Fruit fly (Drosophila melanogaster) whole organism, embryonic: Measurements from ENCODE around the gene CG7530.

Source experiments
- Ada2b ChIP-seq: fragments of 200-800 bp; sonication (Bioruptor generic); IDR thresholded peaks from 2 replicates; pipeline ENCODE4 v1.3.6; 2022; ENCODE audit warnings: missing biosample characterization, missing genetic modification characterization
- Asciz ChIP-seq: fragments of 200-800 bp; sonication (Bioruptor generic); optimal IDR thresholded peaks from 2 replicates; lab custom pipeline; 2017; ENCODE audit warnings: missing biosample characterization, mild to moderate bottlenecking, missing genetic modification characterization, missing genetic modification reagents
- Bdp1 ChIP-seq: fragments of 200-800 bp; sonication (Bioruptor generic); optimal IDR thresholded peaks from 3 replicates; lab custom pipeline; 2016; ENCODE audit warnings: missing biosample characterization, missing genetic modification characterization
- Blimp-1 ChIP-seq: fragments of 200-800 bp; sonication (Bioruptor generic); optimal IDR thresholded peaks from 3 replicates; lab custom pipeline; 2018; ENCODE audit warnings: missing biosample characterization, missing genetic modification characterization, mild to moderate bottlenecking, moderate library complexity, missing genetic modification reagents
- CG11695 ChIP-seq: fragments of 200-800 bp; sonication (Bioruptor generic); IDR thresholded peaks from 3 replicates; pipeline ENCODE4 v1.3.6; 2022; ENCODE audit warnings: missing biosample characterization, missing genetic modification characterization
- CG12071 ChIP-seq: fragments of 200-800 bp; sonication (Bioruptor generic); optimal IDR thresholded peaks from 3 replicates; lab custom pipeline; 2018; ENCODE audit warnings: missing biosample characterization, mild to moderate bottlenecking, missing genetic modification characterization
- CG12391 ChIP-seq: fragments of 200-800 bp; sonication (Bioruptor generic); optimal IDR thresholded peaks from 3 replicates; lab custom pipeline; 2018; ENCODE audit warnings: missing biosample characterization, mild to moderate bottlenecking, missing genetic modification characterization, moderate library complexity
- CG13123 ChIP-seq: fragments of 200-800 bp; sonication (Bioruptor generic); optimal IDR thresholded peaks from 2 replicates; lab custom pipeline; 2016; ENCODE audit warnings: missing biosample characterization, missing genetic modification characterization
- CG16815 ChIP-seq: fragments of 200-800 bp; sonication (Bioruptor generic); optimal IDR thresholded peaks from 3 replicates; lab custom pipeline; 2017; ENCODE audit warnings: missing biosample characterization, mild to moderate bottlenecking, missing genetic modification characterization
- CG17186 ChIP-seq: fragments of 200-800 bp; sonication (Bioruptor generic); optimal IDR thresholded peaks from 3 replicates; lab custom pipeline; 2017; ENCODE audit warnings: missing biosample characterization, missing genetic modification reagents, missing genetic modification characterization
- CG17385 ChIP-seq: fragments of 200-800 bp; sonication (Bioruptor generic); optimal IDR thresholded peaks from 3 replicates; lab custom pipeline; 2018; ENCODE audit warnings: missing biosample characterization, mild to moderate bottlenecking, missing genetic modification characterization
- CG2889 ChIP-seq: fragments of 200-800 bp; sonication (Bioruptor generic); IDR thresholded peaks from 3 replicates; pipeline ENCODE4 v1.3.6; 2022; ENCODE audit warnings: missing biosample characterization, missing genetic modification characterization
- CG32772 ChIP-seq: fragments of 200-800 bp; sonication (Bioruptor generic); IDR thresholded peaks from 2 replicates; pipeline ENCODE4 v1.3.6; 2022; ENCODE audit warnings: missing biosample characterization, missing genetic modification characterization
- CG3726 ChIP-seq: fragments of 200-800 bp; sonication (Bioruptor generic); IDR thresholded peaks from 3 replicates; pipeline ENCODE4, ENCODE4 v1.3.6; 2022; ENCODE audit warnings: missing biosample characterization, missing genetic modification characterization
- CG8478 ChIP-seq: fragments of >200 bp; optimal IDR thresholded peaks from 2 replicates; lab custom pipeline; 2018
- CG8924 ChIP-seq: fragments of 200-800 bp; optimal IDR thresholded peaks from 3 replicates; lab custom pipeline; 2019; ENCODE audit warnings: missing biosample characterization, mild to moderate bottlenecking, missing genetic modification characterization, moderate library complexity
- CHES-1-like ChIP-seq: fragments of 200-800 bp; sonication (Bioruptor generic); optimal IDR thresholded peaks from 2 replicates; lab custom pipeline; 2016; ENCODE audit warnings: missing biosample characterization, missing genetic modification characterization
- Deaf1 ChIP-seq: fragments of 200-800 bp; optimal IDR thresholded peaks from 3 replicates; lab custom pipeline; 2019; ENCODE audit warnings: missing biosample characterization, mild to moderate bottlenecking, missing genetic modification characterization, moderate library complexity
- Elba2 ChIP-seq: fragments of 200-800 bp; sonication (Bioruptor generic); optimal IDR thresholded peaks from 3 replicates; lab custom pipeline; 2016; ENCODE audit warnings: missing biosample characterization, missing genetic modification characterization
- Ets65A ChIP-seq: fragments of 200-800 bp; sonication (Bioruptor generic); peaks from one replicate; lab custom pipeline; 2016; ENCODE audit warnings: missing biosample characterization, missing genetic modification characterization
- Fer3 ChIP-seq: fragments of 200-800 bp; sonication (Bioruptor generic); optimal IDR thresholded peaks from 2 replicates; lab custom pipeline; 2018; ENCODE audit warnings: missing biosample characterization, mild to moderate bottlenecking, missing genetic modification characterization, moderate library complexity
- GATAe ChIP-seq: fragments of 200-800 bp; sonication (Bioruptor generic); conservative IDR thresholded peaks from 2 replicates; pipeline ENCODE4 v1.3.6; 2022; ENCODE audit warnings: missing biosample characterization, missing genetic modification characterization
- HHEX ChIP-seq: fragments of 200-800 bp; sonication (Bioruptor generic); optimal IDR thresholded peaks from 3 replicates; lab custom pipeline; 2017; ENCODE audit warnings: missing biosample characterization, mild to moderate bottlenecking, missing genetic modification characterization, missing genetic modification reagents
- HLHmδ ChIP-seq: fragments of 200-800 bp; sonication (Bioruptor generic); optimal IDR thresholded peaks from 2 replicates; lab custom pipeline; 2018; ENCODE audit warnings: missing biosample characterization, mild to moderate bottlenecking, missing genetic modification characterization, moderate library complexity
- Med ChIP-seq: fragments of 200-800 bp; sonication (Bioruptor generic); peaks from one replicate; lab custom pipeline; 2016; ENCODE audit warnings: missing biosample characterization, missing genetic modification characterization, mild to moderate bottlenecking, inconsistent platforms, moderate library complexity
- TFAM ChIP-seq: fragments of 200-800 bp; sonication (Bioruptor generic); optimal IDR thresholded peaks from 2 replicates; lab custom pipeline; 2017; ENCODE audit warnings: missing biosample characterization, missing genetic modification characterization, inconsistent platforms
- Tbp ChIP-seq: fragments of >200 bp; optimal IDR thresholded peaks from 2 replicates; lab custom pipeline; 2018; ENCODE audit warnings: missing biosample characterization, missing genetic modification characterization
- caup ChIP-seq: fragments of 200-800 bp; sonication (Bioruptor generic); optimal IDR thresholded peaks from 3 replicates; lab custom pipeline; 2017; ENCODE audit warnings: missing biosample characterization, mild to moderate bottlenecking, missing genetic modification characterization, moderate library complexity; ENCODE audit not compliant: severe bottlenecking
- chn ChIP-seq: fragments of 200-800 bp; sonication (Bioruptor generic); optimal IDR thresholded peaks from 2 replicates; lab custom pipeline; 2016; ENCODE audit warnings: missing biosample characterization, missing genetic modification characterization
- crol ChIP-seq: fragments of 200-800 bp; sonication (Bioruptor generic); IDR thresholded peaks from 2 replicates; pipeline ENCODE4 v1.3.6; 2022; ENCODE audit warnings: missing biosample characterization, missing genetic modification characterization
- crp ChIP-seq, 2 experiments: fragments of 200-800 bp; sonication (Bioruptor generic); optimal IDR thresholded peaks; 2 replicates in 1 of 2; 3 replicates in 1 of 2; lab custom pipeline; 2017; ENCODE audit warnings: missing biosample characterization in 2 of 2, missing genetic modification characterization in 2 of 2, mild to moderate bottlenecking in 1 of 2, moderate library complexity in 1 of 2
- fd96Cb ChIP-seq: fragments of 200-800 bp; sonication (Bioruptor generic); optimal IDR thresholded peaks from 2 replicates; lab custom pipeline; 2018; ENCODE audit warnings: missing biosample characterization, mild to moderate bottlenecking, missing genetic modification characterization, moderate library complexity
- gce ChIP-seq: fragments of 200-800 bp; sonication (Bioruptor generic); IDR thresholded peaks from 3 replicates; pipeline ENCODE4 v1.3.6; 2022; ENCODE audit warnings: missing biosample characterization, missing genetic modification characterization
- hkb ChIP-seq, 2 experiments: fragments of 200-800 bp in 1 of 2; fragments of >200 bp in 1 of 2; sonication (Bioruptor generic) in 1 of 2; IDR thresholded peaks in 1 of 2; optimal IDR thresholded peaks in 1 of 2; 2 replicates each; pipeline versions ENCODE4 v1.3.6 to Lab custom; 2017 to 2022; ENCODE audit warnings: missing biosample characterization in 1 of 2, missing genetic modification characterization in 1 of 2
- klu ChIP-seq: fragments of 200-800 bp; sonication (Bioruptor generic); IDR thresholded peaks from 2 replicates; pipeline ENCODE4 v1.3.6; 2022; ENCODE audit warnings: missing biosample characterization, missing genetic modification characterization
- kni ChIP-seq: fragments of 200-800 bp; sonication (Bioruptor generic); optimal IDR thresholded peaks from 3 replicates; lab custom pipeline; 2017; ENCODE audit warnings: mild to moderate bottlenecking, missing biosample characterization, missing genetic modification reagents, missing genetic modification characterization
- nmo ChIP-seq: fragments of 200-800 bp; sonication (Bioruptor generic); optimal IDR thresholded peaks from 2 replicates; lab custom pipeline; 2018; ENCODE audit warnings: missing biosample characterization, mild to moderate bottlenecking, missing genetic modification characterization, moderate library complexity
- pho ChIP-seq: fragments of 200-800 bp; sonication (Bioruptor generic); optimal IDR thresholded peaks from 2 replicates; lab custom pipeline; 2016; ENCODE audit warnings: missing biosample characterization, missing genetic modification characterization
- phol ChIP-seq: fragments of 200-800 bp; sonication (Bioruptor generic); optimal IDR thresholded peaks from 3 replicates; lab custom pipeline; 2018; ENCODE audit warnings: missing biosample characterization, mild to moderate bottlenecking, missing genetic modification characterization, moderate library complexity
- sim ChIP-seq: fragments of 200-800 bp; sonication (Bioruptor generic); IDR thresholded peaks from 2 replicates; pipeline ENCODE4 v1.3.6; 2022; ENCODE audit warnings: missing biosample characterization, missing genetic modification characterization
- slbo ChIP-seq: fragments of 200-800 bp; sonication (Bioruptor generic); IDR thresholded peaks from 2 replicates; pipeline ENCODE4 v1.3.6; 2022; ENCODE audit warnings: missing biosample characterization, missing genetic modification characterization
- slou ChIP-seq: fragments of 200-800 bp; sonication (Bioruptor generic); optimal IDR thresholded peaks from 3 replicates; lab custom pipeline; 2016; ENCODE audit warnings: missing biosample characterization, missing genetic modification characterization
- slp2 ChIP-seq: fragments of 200-800 bp; sonication (Bioruptor generic); optimal IDR thresholded peaks from 2 replicates; lab custom pipeline; 2016; ENCODE audit warnings: missing biosample characterization, missing genetic modification characterization
- tgo ChIP-seq: fragments of 200-800 bp; sonication (Bioruptor generic); IDR thresholded peaks from 3 replicates; pipeline ENCODE4 v1.3.6; 2022; ENCODE audit warnings: missing biosample characterization, missing genetic modification characterization
- tll ChIP-seq, 2 experiments: fragments of 200-800 bp in 1 of 2; fragments of >200 bp in 1 of 2; sonication (Bioruptor generic) in 1 of 2; optimal IDR thresholded peaks; 2 replicates each; lab custom pipeline; 2017 to 2019; ENCODE audit warnings: missing biosample characterization in 2 of 2, missing genetic modification characterization in 2 of 2, mild to moderate bottlenecking in 1 of 2, moderate library complexity in 1 of 2
- trem ChIP-seq: fragments of 200-800 bp; optimal IDR thresholded peaks from 3 replicates; lab custom pipeline; 2019; ENCODE audit warnings: missing biosample characterization, mild to moderate bottlenecking, missing genetic modification characterization, moderate library complexity
- tx ChIP-seq: fragments of 200-800 bp; sonication (Bioruptor generic); optimal IDR thresholded peaks from 2 replicates; lab custom pipeline; 2016; ENCODE audit warnings: missing biosample characterization, missing genetic modification characterization
- vfl ChIP-seq: fragments of 200-800 bp; sonication (Bioruptor generic); optimal IDR thresholded peaks from 2 replicates; lab custom pipeline; 2016; ENCODE audit warnings: missing biosample characterization, missing genetic modification characterization
- zf30C ChIP-seq: fragments of 200-800 bp; sonication (Bioruptor generic); optimal IDR thresholded peaks from 3 replicates; lab custom pipeline; 2018; ENCODE audit warnings: missing biosample characterization, mild to moderate bottlenecking, missing genetic modification characterization

The CG7530 gene

dm6 chr3R:14692230-14692970, 38.9 kb downstream of the CG7530 start (continued):
- TF ChIP-seq CG3726 (GFP tag; lab: Robert Waterston, UW) (0 out of 3 replicates have a peak, but pooled peaks have one; percentile 66), tgo (GFP tag; lab: Robert Waterston, UW) (peak; percentile 56), hkb (optimal IDR thresholded peaks at IDR 0.05; lab: Kevin White, UChicago) (no peak), hkb (GFP tag; IDR thresholded peaks at IDR 0.05; lab: Robert Waterston, UW) (peak; percentile 56; the same call in 1 of the 2 replicates), slp2 (GFP tag; lab: Kevin White, UChicago) (peak; percentile 38), gce (peak; percentile 64; the same call in 2 of the 3 replicates), pho (no peak), CG11695 (GFP tag; lab: Robert Waterston, UW) (peak; percentile 44; the same call in 1 of the 3 replicates), tll (GFP tag; optimal IDR thresholded peaks at IDR 0.05; lab: Kevin White, UChicago) (no peak), CG8924 (tag; lab: Kevin White, UChicago) (peak; percentile 58), tx (no peak), zf30C (GFP tag; lab: Kevin White, UChicago) (peak; percentile 68), HLHmδ (GFP tag; lab: Kevin White, UChicago) (no peak), CG12391 (tag; lab: Kevin White, UChicago) (peak; percentile 77), Asciz (peak; percentile 64), vfl (GFP tag; lab: Kevin White, UChicago) (no peak), Tbp (GFP tag; lab: Kevin White, UChicago) (no peak), slou (GFP tag; lab: Kevin White, UChicago) (no peak), Ets65A (GFP tag; lab: Kevin White, UChicago) (no peak), CG13123 (GFP tag; lab: Kevin White, UChicago) (peak; percentile 39), CG17385 (GFP tag; lab: Kevin White, UChicago) (peak; percentile 60), Deaf1 (peak; percentile 0), CG8478 (no peak), crol (peak; percentile 86), CG12071 (GFP tag; lab: Kevin White, UChicago) (peak; percentile 41), kni (GFP tag; lab: Kevin White, UChicago) (peak; percentile 43), Fer3 (peak; percentile 31), phol (tag; lab: Kevin White, UChicago) (peak; percentile 82), Blimp-1 (GFP tag; lab: Kevin White, UChicago) (peak; percentile 86), trem (tag; lab: Kevin White, UChicago) (peak; percentile 60), crp (GFP tag; optimal IDR thresholded peaks at IDR 0.05; lab: Kevin White, UChicago) (no peak), CG17186 (GFP tag; lab: Kevin White, UChicago) (peak; percentile 31), GATAe (GFP tag; lab: Robert Waterston, UW) (no peak), sim (GFP tag; lab: Robert Waterston, UW) (0 out of 2 replicates have a peak, but pooled peaks have one; percentile 19), CHES-1-like (no peak), caup (GFP tag; lab: Kevin White, UChicago) (no peak), Bdp1 (GFP tag; lab: Kevin White, UChicago) (no peak), Med (GFP tag; lab: Kevin White, UChicago) (peak; percentile 85), nmo (GFP tag; lab: Kevin White, UChicago) (peak; percentile 82), Elba2 (GFP tag; lab: Kevin White, UChicago) (no peak), CG2889 (GFP tag; lab: Robert Waterston, UW) (no peak), HHEX (peak; percentile 35), TFAM (peak; percentile 14), fd96Cb (peak; percentile 82), chn (GFP tag; lab: Kevin White, UChicago) (peak; percentile 72), CG16815 (peak; percentile 47), CG32772 (peak; percentile 55; the same call in 1 of the 2 replicates), klu (no peak), Ada2b (GFP tag; lab: Robert Waterston, UW) (peak; percentile 43; the same call in 1 of the 2 replicates), slbo (GFP tag; lab: Robert Waterston, UW) (no peak; the same call in 1 of the 2 replicates)
